Fruit fly (Drosophila melanogaster) whole organism: ENCODE measurements around the gene CG42588.

Experiments
- CG8478 ChIP-seq: fragments of >200 bp; optimal IDR thresholded peaks from 2 replicates; lab custom pipeline; 2018; ENCODE audit warnings: inconsistent platforms
- psq ChIP-seq: fragments of >200 bp; optimal IDR thresholded peaks from 2 replicates; lab custom pipeline; 2017

dm6 chr3L:12861255-12861899 is 47.3 kb downstream of the CG42588 start, which contains the start of gene CG32107:
- TF ChIP-seq CG8478 (lab: Kevin White, UChicago), result no peak
- TF ChIP-seq psq (lab: Kevin White, UChicago), result no peak
